Fruit fly (Drosophila melanogaster) whole organism, embryonic: ENCODE measurements around the gene Cyt-c-p.

Experiments used
- Ada2b ChIP-seq: fragments of 200-800 bp; sonication (Bioruptor generic); IDR thresholded peaks from 2 replicates; pipeline ENCODE4 v1.3.6; 2022; ENCODE audit warnings: missing biosample characterization, missing genetic modification characterization
- Atf-2 ChIP-seq: fragments of 200-800 bp; sonication (Bioruptor generic); optimal IDR thresholded peaks from 2 replicates; lab custom pipeline; 2016; ENCODE audit warnings: missing biosample characterization, missing genetic modification characterization
- Atf3 ChIP-seq: fragments of 200-800 bp; sonication (Bioruptor generic); optimal IDR thresholded peaks from 3 replicates; lab custom pipeline; 2016; ENCODE audit warnings: missing biosample characterization, missing genetic modification characterization
- Atf6 ChIP-seq: fragments of 200-800 bp; sonication (Bioruptor generic); IDR thresholded peaks from 2 replicates; pipeline ENCODE4 v1.3.6; 2022; ENCODE audit warnings: missing biosample characterization, missing genetic modification characterization
- CG10147 ChIP-seq: fragments of 200-800 bp; sonication (Bioruptor generic); optimal IDR thresholded peaks from 2 replicates; lab custom pipeline; 2019; ENCODE audit warnings: missing biosample characterization, mild to moderate bottlenecking, missing genetic modification characterization, moderate library complexity
- CG10267 ChIP-seq: fragments of 200-800 bp; sonication (Bioruptor generic); optimal IDR thresholded peaks from 2 replicates; lab custom pipeline; 2018; ENCODE audit warnings: missing biosample characterization, mild to moderate bottlenecking, missing genetic modification characterization, moderate library complexity
- CG10274 ChIP-seq: fragments of 200-800 bp; sonication (Bioruptor generic); optimal IDR thresholded peaks from 3 replicates; lab custom pipeline; 2017; ENCODE audit warnings: missing biosample characterization, mild to moderate bottlenecking, missing genetic modification characterization
- CG11456 ChIP-seq: fragments of 200-800 bp; sonication (Bioruptor generic); IDR thresholded peaks from 3 replicates; pipeline ENCODE4 v1.3.6; 2022; ENCODE audit warnings: missing biosample characterization, missing genetic modification characterization
- CG12659 ChIP-seq: fragments of 200-800 bp; sonication (Bioruptor generic); optimal IDR thresholded peaks from 3 replicates; lab custom pipeline; 2017; ENCODE audit warnings: mild to moderate bottlenecking, missing biosample characterization, missing genetic modification reagents, missing genetic modification characterization
- CG12942 ChIP-seq: fragments of 200-800 bp; sonication (Bioruptor generic); optimal IDR thresholded peaks from 3 replicates; lab custom pipeline; 2016; ENCODE audit warnings: missing biosample characterization, missing genetic modification characterization
- CG15514 ChIP-seq: fragments of 200-800 bp; sonication (Bioruptor generic); optimal IDR thresholded peaks from 3 replicates; lab custom pipeline; 2017; ENCODE audit warnings: missing biosample characterization, missing genetic modification characterization, mild to moderate bottlenecking, moderate library complexity, missing genetic modification reagents
- CG16779 ChIP-seq: fragments of 200-800 bp; sonication (Bioruptor generic); IDR thresholded peaks from 2 replicates; pipeline ENCODE4 v1.3.6; 2022; ENCODE audit warnings: missing biosample characterization, missing genetic modification characterization
- CG18262 ChIP-seq: fragments of 200-800 bp; optimal IDR thresholded peaks from 3 replicates; lab custom pipeline; 2019; ENCODE audit warnings: missing biosample characterization, mild to moderate bottlenecking, missing genetic modification characterization, moderate library complexity
- CG18476 ChIP-seq: fragments of 200-800 bp; sonication (Bioruptor generic); optimal IDR thresholded peaks from 2 replicates; lab custom pipeline; 2016; ENCODE audit warnings: missing biosample characterization, mild to moderate bottlenecking, missing genetic modification characterization
- CG2116 ChIP-seq: fragments of 200-800 bp; sonication (Bioruptor generic); optimal IDR thresholded peaks from 3 replicates; lab custom pipeline; 2018; ENCODE audit warnings: missing biosample characterization, mild to moderate bottlenecking, missing genetic modification characterization
- CG30431 ChIP-seq: fragments of 200-800 bp; sonication (Bioruptor generic); optimal IDR thresholded peaks from 2 replicates; lab custom pipeline; 2017; ENCODE audit warnings: missing biosample characterization, missing genetic modification characterization
- CG3407 ChIP-seq: fragments of 200-800 bp; sonication (Bioruptor generic); optimal IDR thresholded peaks from 2 replicates; lab custom pipeline; 2018; ENCODE audit warnings: missing biosample characterization, mild to moderate bottlenecking, missing genetic modification characterization
- CG34224 ChIP-seq: fragments of 200-800 bp; sonication (Bioruptor generic); IDR thresholded peaks from 3 replicates; pipeline ENCODE4 v1.3.6; 2022; ENCODE audit warnings: missing biosample characterization, missing genetic modification characterization; ENCODE audit not compliant: partially characterized antibody
- CG3847 ChIP-seq: fragments of 200-800 bp; sonication (Bioruptor generic); IDR thresholded peaks from 2 replicates; pipeline ENCODE4 v1.3.6; 2022; ENCODE audit warnings: missing biosample characterization, missing genetic modification characterization
- CG4282 ChIP-seq: fragments of 200-800 bp; sonication (Bioruptor generic); optimal IDR thresholded peaks from 2 replicates; lab custom pipeline; 2016; ENCODE audit warnings: missing biosample characterization, missing genetic modification characterization
- CG43689 ChIP-seq: fragments of 200-800 bp; sonication (Bioruptor generic); IDR thresholded peaks from 2 replicates; pipeline ENCODE4 v1.3.6; 2022; ENCODE audit warnings: missing biosample characterization, missing genetic modification characterization
- CG4424 ChIP-seq: fragments of 200-800 bp; sonication (Bioruptor generic); optimal IDR thresholded peaks from 3 replicates; lab custom pipeline; 2016; ENCODE audit warnings: missing biosample characterization, missing genetic modification characterization
- CG4820 ChIP-seq: fragments of 200-800 bp; sonication (Bioruptor generic); optimal IDR thresholded peaks from 3 replicates; lab custom pipeline; 2016; ENCODE audit warnings: missing biosample characterization, missing genetic modification characterization
- CG6813 ChIP-seq: fragments of 200-800 bp; sonication (Bioruptor generic); optimal IDR thresholded peaks from 2 replicates; lab custom pipeline; 2017; ENCODE audit warnings: missing biosample characterization, missing genetic modification characterization, mild to moderate bottlenecking, moderate library complexity, missing genetic modification reagents
- Chrac-16 ChIP-seq: fragments of 200-800 bp; sonication (Bioruptor generic); optimal IDR thresholded peaks from 3 replicates; lab custom pipeline; 2016; ENCODE audit warnings: missing biosample characterization, missing genetic modification characterization
- D19A ChIP-seq: fragments of 200-800 bp; optimal IDR thresholded peaks from 3 replicates; lab custom pipeline; 2019; ENCODE audit warnings: missing biosample characterization, mild to moderate bottlenecking, missing genetic modification characterization, moderate library complexity
- Dp ChIP-seq: fragments of 200-800 bp; sonication (Bioruptor generic); optimal IDR thresholded peaks from 2 replicates; lab custom pipeline; 2018; ENCODE audit warnings: missing biosample characterization, mild to moderate bottlenecking, missing genetic modification characterization, moderate library complexity
- NC2β ChIP-seq: fragments of 200-800 bp; sonication (Bioruptor generic); optimal IDR thresholded peaks from 2 replicates; lab custom pipeline; 2016; ENCODE audit warnings: missing biosample characterization, missing genetic modification characterization
- Sin3A ChIP-seq: fragments of >200 bp; optimal IDR thresholded peaks from 2 replicates; lab custom pipeline; 2018
- TFAM ChIP-seq: fragments of 200-800 bp; sonication (Bioruptor generic); optimal IDR thresholded peaks from 2 replicates; lab custom pipeline; 2017; ENCODE audit warnings: missing biosample characterization, missing genetic modification characterization, inconsistent platforms
- al ChIP-seq: fragments of 200-800 bp; sonication (Bioruptor generic); IDR thresholded peaks from 2 replicates; pipeline ENCODE4 v1.3.6; 2022; ENCODE audit warnings: missing biosample characterization, missing genetic modification characterization
- ap ChIP-seq: fragments of 200-800 bp; sonication (Bioruptor generic); IDR thresholded peaks from 2 replicates; pipeline ENCODE4 v1.3.6; 2022; ENCODE audit warnings: missing biosample characterization, missing genetic modification characterization
- crol ChIP-seq: fragments of 200-800 bp; sonication (Bioruptor generic); IDR thresholded peaks from 2 replicates; pipeline ENCODE4 v1.3.6; 2022; ENCODE audit warnings: missing biosample characterization, missing genetic modification characterization
- eve ChIP-seq, 2 experiments: fragments of >200 bp; optimal IDR thresholded peaks; 2 replicates each; lab custom pipeline; 2017; ENCODE audit warnings: missing biosample characterization in 2 of 2, missing genetic modification characterization in 2 of 2
- gcm2 ChIP-seq: fragments of 200-800 bp; sonication (Bioruptor generic); optimal IDR thresholded peaks from 2 replicates; lab custom pipeline; 2016; ENCODE audit warnings: missing biosample characterization, missing genetic modification characterization
- gsb-n ChIP-seq: fragments of 200-800 bp; sonication (Bioruptor generic); optimal IDR thresholded peaks from 3 replicates; lab custom pipeline; 2018; ENCODE audit warnings: missing biosample characterization, mild to moderate bottlenecking, missing genetic modification characterization
- gt ChIP-seq: fragments of 200-800 bp; sonication (Bioruptor generic); IDR thresholded peaks from 2 replicates; pipeline ENCODE4 v1.3.6; 2022; ENCODE audit warnings: missing biosample characterization, missing genetic modification characterization
- inv ChIP-seq: fragments of 200-800 bp; sonication (Bioruptor generic); IDR thresholded peaks from 2 replicates; pipeline ENCODE4 v1.3.6; 2022; ENCODE audit warnings: missing biosample characterization, missing genetic modification characterization; ENCODE audit not compliant: partially characterized antibody
- kay ChIP-seq: fragments of 200-800 bp; sonication (Bioruptor generic); optimal IDR thresholded peaks from 2 replicates; lab custom pipeline; 2016; ENCODE audit warnings: missing biosample characterization, missing genetic modification characterization
- nerfin-1 ChIP-seq: fragments of 200-800 bp; sonication (Bioruptor generic); optimal IDR thresholded peaks from 3 replicates; lab custom pipeline; 2019; ENCODE audit warnings: missing biosample characterization, mild to moderate bottlenecking, missing genetic modification characterization, moderate library complexity
- pita ChIP-seq: fragments of 200-800 bp; sonication (Bioruptor generic); optimal IDR thresholded peaks from 2 replicates; lab custom pipeline; 2017; ENCODE audit warnings: missing biosample characterization, mild to moderate bottlenecking, missing genetic modification characterization
- pnt ChIP-seq: fragments of 200-800 bp; sonication (Bioruptor generic); optimal IDR thresholded peaks from 3 replicates; lab custom pipeline; 2016; ENCODE audit warnings: missing biosample characterization, missing genetic modification characterization
- pum ChIP-seq: fragments of 200-800 bp; sonication (Bioruptor generic); optimal IDR thresholded peaks from 2 replicates; lab custom pipeline; 2016; ENCODE audit warnings: missing biosample characterization, missing genetic modification characterization
- sim ChIP-seq: fragments of 200-800 bp; sonication (Bioruptor generic); IDR thresholded peaks from 2 replicates; pipeline ENCODE4 v1.3.6; 2022; ENCODE audit warnings: missing biosample characterization, missing genetic modification characterization
- slp2 ChIP-seq: fragments of 200-800 bp; sonication (Bioruptor generic); optimal IDR thresholded peaks from 2 replicates; lab custom pipeline; 2016; ENCODE audit warnings: missing biosample characterization, missing genetic modification characterization
- sob ChIP-seq: fragments of 200-800 bp; sonication (Bioruptor generic); IDR thresholded peaks from 2 replicates; pipeline ENCODE4 v1.3.6; 2022; ENCODE audit warnings: missing biosample characterization, missing genetic modification characterization
- sug ChIP-seq: fragments of 200-800 bp; optimal IDR thresholded peaks from 2 replicates; lab custom pipeline; 2019; ENCODE audit warnings: missing biosample characterization, mild to moderate bottlenecking, missing genetic modification characterization, moderate library complexity
- toy ChIP-seq: fragments of 200-800 bp; sonication (Bioruptor generic); IDR thresholded peaks from 2 replicates; pipeline ENCODE4 v1.3.6; 2022; ENCODE audit warnings: missing biosample characterization, missing genetic modification characterization
- trem ChIP-seq: fragments of 200-800 bp; optimal IDR thresholded peaks from 3 replicates; lab custom pipeline; 2019; ENCODE audit warnings: missing biosample characterization, mild to moderate bottlenecking, missing genetic modification characterization, moderate library complexity
- unc-4 ChIP-seq: fragments of 200-800 bp; sonication (Bioruptor generic); IDR thresholded peaks from 2 replicates; pipeline ENCODE4 v1.3.6; 2022; ENCODE audit warnings: missing biosample characterization, missing genetic modification characterization; ENCODE audit not compliant: partially characterized antibody
- yki ChIP-seq: fragments of >200 bp; optimal IDR thresholded peaks from 3 replicates; lab custom pipeline; 2018
- zen ChIP-seq: fragments of 200-800 bp; sonication (Bioruptor generic); optimal IDR thresholded peaks from 3 replicates; lab custom pipeline; 2018; ENCODE audit warnings: missing biosample characterization, mild to moderate bottlenecking, missing genetic modification characterization, moderate library complexity

Gene Cyt-c-p

dm6 chr2L:16738206-16738900, 18.6 kb downstream of the Cyt-c-p start, which contains the start of the genes glu and ChLD3 (continued):
- TF ChIP-seq CG6813 (GFP tag; lab: Kevin White, UChicago) (no peak), kay (no peak), CG10274 (GFP tag; lab: Kevin White, UChicago) (no peak), CG16779 (GFP tag; lab: Robert Waterston, UW) (no peak), al (no peak), yki (lab: Kevin White, UChicago) (no peak), CG3847 (GFP tag; lab: Robert Waterston, UW) (peak; percentile 35; the same call in 1 of the 2 replicates), Dp (GFP tag; lab: Kevin White, UChicago) (peak; percentile 83), CG3407 (GFP tag; lab: Kevin White, UChicago) (no peak), CG11456 (no peak), CG12942 (no peak), sug (no peak), sim (no peak), Sin3A (lab: Kevin White, UChicago) (no peak), CG12659 (GFP tag; lab: Kevin White, UChicago) (no peak), nerfin-1 (tag; lab: Kevin White, UChicago) (no peak), gsb-n (tag; lab: Kevin White, UChicago) (no peak), CG10267 (tag; lab: Kevin White, UChicago) (peak; percentile 41), CG34224 (GFP tag; lab: Robert Waterston, UW) (no peak), Atf-2 (GFP tag; lab: Kevin White, UChicago) (no peak), Chrac-16 (GFP tag; lab: Kevin White, UChicago) (no peak), gcm2 (no peak), crol (GFP tag; lab: Robert Waterston, UW) (no peak), CG18476 (GFP tag; lab: Kevin White, UChicago) (no peak), zen (tag; lab: Kevin White, UChicago) (no peak), ap (GFP tag; lab: Robert Waterston, UW) (no peak), pum (no peak), gt (GFP tag; lab: Robert Waterston, UW) (no peak), unc-4 (GFP tag; lab: Robert Waterston, UW) (no peak), CG43689 (GFP tag; lab: Robert Waterston, UW) (no peak), NC2β (GFP tag; lab: Kevin White, UChicago) (no peak), Ada2b (GFP tag; lab: Robert Waterston, UW) (no peak), CG2116 (GFP tag; lab: Kevin White, UChicago) (peak; percentile 15), sob (GFP tag; lab: Robert Waterston, UW) (no peak), CG4820 (GFP tag; lab: Kevin White, UChicago) (no peak), CG4424 (GFP tag; lab: Kevin White, UChicago) (no peak), CG4282 (GFP tag; lab: Kevin White, UChicago) (no peak), CG30431 (GFP tag; lab: Kevin White, UChicago) (no peak), pita (no peak), toy (no peak), pnt (no peak), eve (GFP tag; optimal IDR thresholded peaks at IDR 0.05; lab: Kevin White, UChicago) (no peak), CG18262 (no peak), TFAM (GFP tag; lab: Kevin White, UChicago) (no peak), CG10147 (no peak), Atf6 (no peak), trem (tag; lab: Kevin White, UChicago) (peak; percentile 100), slp2 (GFP tag; lab: Kevin White, UChicago) (no peak), inv (no peak), D19A (tag; lab: Kevin White, UChicago) (no peak), CG15514 (GFP tag; lab: Kevin White, UChicago) (peak; percentile 34), Atf3 (GFP tag; lab: Kevin White, UChicago) (no peak)
